Fruit fly (Drosophila melanogaster): ENCODE measurements around the gene CG13937.

The CG13937 gene

DNA sequence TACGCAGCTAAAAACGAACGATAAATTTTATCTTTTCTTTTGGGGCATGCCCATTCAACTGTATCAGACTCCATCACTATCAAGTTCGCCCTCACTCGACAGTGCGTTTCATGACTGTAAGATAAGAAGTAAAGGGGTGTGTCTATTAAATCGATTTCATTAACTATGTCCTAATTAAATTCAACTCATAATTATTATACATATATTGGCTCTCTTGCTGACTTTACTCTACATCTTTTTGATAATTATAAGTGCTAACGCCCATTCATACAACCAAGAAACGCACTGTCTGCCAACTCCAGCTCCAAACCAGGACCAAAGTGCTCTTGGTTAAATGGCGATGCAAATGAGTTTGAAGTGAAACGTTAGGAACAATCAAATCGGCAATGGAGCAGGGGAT, 14.0 kb downstream of the CG13937 start (continued):
- TF ChIP-seq row (GFP tag; IDR thresholded peaks at IDR 0.05) (peak; percentile 28; the same call in 1 of the 3 replicates), bcd (GFP tag; optimal IDR thresholded peaks at IDR 0.05) (peak; percentile 23), ATbp (GFP tag; optimal IDR thresholded peaks at IDR 0.05) (no peak), Rfx (GFP tag; IDR thresholded peaks at IDR 0.05) (peak; percentile 66), phol (tag; optimal IDR thresholded peaks at IDR 0.05) (peak; percentile 8), NFAT (GFP tag; IDR thresholded peaks at IDR 0.05) (no peak), Awh (GFP tag; IDR thresholded peaks at IDR 0.05) (peak; percentile 60; the same call in 1 of the 2 replicates), CG7963 (GFP tag; IDR thresholded peaks at IDR 0.05; ENCODE audit: partially characterized antibody) (no peak), D (optimal IDR thresholded peaks at IDR 0.05) (no peak), D (GFP tag; optimal IDR thresholded peaks at IDR 0.05) (no peak), gsb-n (tag; optimal IDR thresholded peaks at IDR 0.05) (no peak), fd3F (GFP tag; optimal IDR thresholded peaks at IDR 0.05) (no peak), ems (GFP tag; optimal IDR thresholded peaks at IDR 0.05) (no peak), tin (GFP tag; optimal IDR thresholded peaks at IDR 0.05) (no peak), CG10431 (GFP tag; optimal IDR thresholded peaks at IDR 0.05) (no peak), NC2β (GFP tag; optimal IDR thresholded peaks at IDR 0.05) (no peak), CG12391 (tag; optimal IDR thresholded peaks at IDR 0.05) (no peak), nerfin-1 (tag; optimal IDR thresholded peaks at IDR 0.05) (no peak), zfh2 (GFP tag; optimal IDR thresholded peaks at IDR 0.05) (no peak), CG16815 (GFP tag; optimal IDR thresholded peaks at IDR 0.05) (no peak), Mad (GFP tag; optimal IDR thresholded peaks at IDR 0.05) (no peak), luna (GFP tag; optimal IDR thresholded peaks at IDR 0.05) (no peak), CG33557 (GFP tag; optimal IDR thresholded peaks at IDR 0.05) (no peak), CG16863 (GFP tag; optimal IDR thresholded peaks at IDR 0.05) (no peak), Myb (GFP tag; optimal IDR thresholded peaks at IDR 0.05) (no peak), CG6654 (GFP tag; optimal IDR thresholded peaks at IDR 0.05) (no peak), Med (GFP tag) (peak; percentile 70), Opbp (GFP tag; IDR thresholded peaks at IDR 0.05; ENCODE audit: partially characterized antibody) (no peak), sens (GFP tag) (no peak), CG9932 (GFP tag; IDR thresholded peaks at IDR 0.05) (no peak), CG14441 (GFP tag; IDR thresholded peaks at IDR 0.05) (0 out of 2 replicates have a peak, but pooled peaks have one; percentile 36), CG14860 (GFP tag; IDR thresholded peaks at IDR 0.05; ENCODE audit: partially characterized antibody) (no peak), ranshi (GFP tag; IDR thresholded peaks at IDR 0.05) (no peak), GATAe (GFP tag; conservative IDR thresholded peaks at IDR 0.05) (no peak), gem (tag; optimal IDR thresholded peaks at IDR 0.05) (no peak), CG10321 (GFP tag; IDR thresholded peaks at IDR 0.05) (no peak), CG10209 (GFP tag; optimal IDR thresholded peaks at IDR 0.05) (no peak), CG4282 (GFP tag; optimal IDR thresholded peaks at IDR 0.05) (no peak), CG10366 (GFP tag; IDR thresholded peaks at IDR 0.05) (no peak), fd102C (GFP tag; optimal IDR thresholded peaks at IDR 0.05) (no peak), CG10147 (GFP tag; optimal IDR thresholded peaks at IDR 0.05) (no peak), CG5180 (GFP tag; optimal IDR thresholded peaks at IDR 0.05) (no peak), Usf (GFP tag; optimal IDR thresholded peaks at IDR 0.05) (no peak), Hand (GFP tag; optimal IDR thresholded peaks at IDR 0.05) (no peak), mirr (GFP tag; optimal IDR thresholded peaks at IDR 0.05) (no peak), BEAF-32 (GFP tag; optimal IDR thresholded peaks at IDR 0.05) (no peak), Deaf1 (tag; optimal IDR thresholded peaks at IDR 0.05) (no peak), CG10274 (GFP tag; optimal IDR thresholded peaks at IDR 0.05) (no peak), h (optimal IDR thresholded peaks at IDR 0.05) (no peak), CG17361 (GFP tag; IDR thresholded peaks at IDR 0.05) (no peak; the same call in 1 of the 3 replicates), shn (GFP tag; optimal IDR thresholded peaks at IDR 0.05) (no peak), peb (GFP tag; IDR thresholded peaks at IDR 0.05) (peak; percentile 29; the same call in 1 of the 2 replicates)

All from whole organism, embryonic.